Fruit fly (Drosophila melanogaster): ENCODE measurements around the gene GMF.

Gene GMF

dm6 chr2L:16315027-16315426, 12.3 kb upstream of the GMF start (continued):
- TF ChIP-seq CG12659 (GFP tag; optimal IDR thresholded peaks at IDR 0.05) (no peak), zf30C (GFP tag; optimal IDR thresholded peaks at IDR 0.05) (no peak), gsb (GFP tag; IDR thresholded peaks at IDR 0.05) (no peak), CG6813 (GFP tag; optimal IDR thresholded peaks at IDR 0.05) (no peak), fru (optimal IDR thresholded peaks at IDR 0.05) (no peak), fu2 (GFP tag; optimal IDR thresholded peaks at IDR 0.05) (no peak), CG10959 (GFP tag; IDR thresholded peaks at IDR 0.05) (no peak), CG3838 (GFP tag; optimal IDR thresholded peaks at IDR 0.05) (no peak), kay (GFP tag; optimal IDR thresholded peaks at IDR 0.05) (no peak), pros (GFP tag; optimal IDR thresholded peaks at IDR 0.05) (peak; percentile 88), so (GFP tag; IDR thresholded peaks at IDR 0.05) (no peak), Jarid2 (GFP tag; optimal IDR thresholded peaks at IDR 0.05) (no peak), dpn (GFP tag; optimal IDR thresholded peaks at IDR 0.05) (no peak), Gug (GFP tag; IDR thresholded peaks at IDR 0.05) (no peak), Atf6 (GFP tag; IDR thresholded peaks at IDR 0.05) (no peak), Dad (GFP tag; optimal IDR thresholded peaks at IDR 0.05) (no peak), crc (GFP tag; optimal IDR thresholded peaks at IDR 0.05) (no peak), CG6175 (GFP tag; IDR thresholded peaks at IDR 0.05) (no peak), lov (optimal IDR thresholded peaks at IDR 0.05) (no peak), lov (GFP tag; IDR thresholded peaks at IDR 0.05) (0 out of 3 replicates have a peak, but pooled peaks have one; percentile 44), dmrt11E (tag; optimal IDR thresholded peaks at IDR 0.05) (no peak), CG16813 (GFP tag; IDR thresholded peaks at IDR 0.05; ENCODE audit: partially characterized antibody) (no peak), rib (GFP tag; IDR thresholded peaks at IDR 0.05) (peak; percentile 66; the same call in 1 of the 2 replicates), CG8290 (GFP tag; optimal IDR thresholded peaks at IDR 0.05) (no peak), CG8290 (tag; optimal IDR thresholded peaks at IDR 0.05) (peak in 1 of 2 experiments; percentile 38), CG43689 (GFP tag; IDR thresholded peaks at IDR 0.05) (no peak), bowl (GFP tag; IDR thresholded peaks at IDR 0.05) (0 out of 2 replicates have a peak, but pooled peaks have one; percentile 28), CG3847 (GFP tag; IDR thresholded peaks at IDR 0.05) (no peak), btn (GFP tag; optimal IDR thresholded peaks at IDR 0.05) (no peak), da (GFP tag; optimal IDR thresholded peaks at IDR 0.05) (no peak), slbo (GFP tag; IDR thresholded peaks at IDR 0.05) (peak; percentile 30; the same call in 1 of the 2 replicates), pnt (GFP tag; optimal IDR thresholded peaks at IDR 0.05) (no peak), jing (GFP tag; optimal IDR thresholded peaks at IDR 0.05) (no peak), CG2889 (GFP tag; IDR thresholded peaks at IDR 0.05) (no peak), CG5180 (GFP tag; optimal IDR thresholded peaks at IDR 0.05) (no peak), slou (GFP tag; optimal IDR thresholded peaks at IDR 0.05) (no peak), chif (GFP tag; optimal IDR thresholded peaks at IDR 0.05) (no peak), HLH3B (GFP tag; IDR thresholded peaks at IDR 0.05) (no peak), gce (GFP tag; IDR thresholded peaks at IDR 0.05) (no peak), CG9727 (GFP tag; optimal IDR thresholded peaks at IDR 0.05) (no peak), CG4360 (GFP tag; IDR thresholded peaks at IDR 0.05) (no peak), inv (GFP tag; IDR thresholded peaks at IDR 0.05; ENCODE audit: partially characterized antibody) (no peak), en (GFP tag; optimal IDR thresholded peaks at IDR 0.05) (no peak), Hsf (GFP tag; optimal IDR thresholded peaks at IDR 0.05) (no peak), Hr51 (GFP tag; optimal IDR thresholded peaks at IDR 0.05) (no peak), CG14014 (GFP tag; IDR thresholded peaks at IDR 0.05) (no peak), MBD-R2 (GFP tag; IDR thresholded peaks at IDR 0.05) (no peak), CG16815 (GFP tag; optimal IDR thresholded peaks at IDR 0.05) (no peak), CG12299 (tag; optimal IDR thresholded peaks at IDR 0.05) (peak; percentile 0), CG14050 (GFP tag; IDR thresholded peaks at IDR 0.05) (no peak), CG11085 (GFP tag; IDR thresholded peaks at IDR 0.05) (no peak), Elba2 (GFP tag; optimal IDR thresholded peaks at IDR 0.05) (no peak), Eip74EF (GFP tag; optimal IDR thresholded peaks at IDR 0.05) (peak in 1 of 2 experiments; percentile 37)

Measured in whole organism, embryonic.